Worm (Caenorhabditis elegans) whole organism, midembryonic: ENCODE measurements around the gene elc-1.

Experiments used
- T22C8.4 ChIP-seq: fragments of 200-800 bp; sonication (Bioruptor generic); IDR thresholded peaks from 2 replicates; pipeline ENCODE4 v1.3.6; 2022; ENCODE audit warnings: missing genetic modification characterization, missing compliant biosample characterization
- cog-1 ChIP-seq: sonication (generic microtip); optimal IDR thresholded peaks from 2 replicates; lab custom pipeline; 2016; ENCODE audit warnings: missing genetic modification characterization, missing compliant biosample characterization
- flt-1 ChIP-seq: fragments of 200-800 bp; sonication (Bioruptor generic); IDR thresholded peaks from 2 replicates; pipeline ENCODE4 v1.3.6; 2022; ENCODE audit warnings: missing genetic modification characterization, missing compliant biosample characterization
- klf-2 ChIP-seq: fragments of 200-800 bp; sonication (Bioruptor generic); conservative IDR thresholded peaks from 2 replicates; pipeline ENCODE4 v1.3.6; 2022; ENCODE audit warnings: missing genetic modification reagents, missing genetic modification characterization, missing compliant biosample characterization
- med-1 ChIP-seq: sonication (generic microtip); optimal IDR thresholded peaks from 2 replicates; lab custom pipeline; 2017; ENCODE audit warnings: missing genetic modification characterization, mild to moderate bottlenecking, missing compliant biosample characterization, antibody characterized with exemption, missing genetic modification reagents; ENCODE audit not compliant: insufficient read depth
- ref-1 ChIP-seq: fragments of 200-800 bp; sonication (Bioruptor generic); conservative IDR thresholded peaks from 2 replicates; pipeline ENCODE4 v1.3.6; 2022; ENCODE audit warnings: missing genetic modification reagents, missing genetic modification characterization, missing compliant biosample characterization
- tab-1 ChIP-seq: fragments of 200-800 bp; sonication (Bioruptor generic); IDR thresholded peaks from 2 replicates; pipeline ENCODE4 v1.3.6; 2022; ENCODE audit warnings: missing genetic modification characterization, missing compliant biosample characterization
- ztf-23 ChIP-seq: fragments of 200-800 bp; sonication (Bioruptor generic); IDR thresholded peaks from 2 replicates; pipeline ENCODE4 v1.3.6; 2022; ENCODE audit warnings: missing genetic modification reagents, missing genetic modification characterization, missing compliant biosample characterization
- ztf-29 ChIP-seq: fragments of 200-800 bp; sonication (Bioruptor generic); IDR thresholded peaks from 2 replicates; pipeline ENCODE4 v1.3.6; 2022; ENCODE audit warnings: missing genetic modification reagents, missing genetic modification characterization, missing compliant biosample characterization

Gene elc-1

ce11 chrIII:1417090-1417489 is at the start of gene elc-1:
TSS of gene elc-1 (minus strand) at chrIII:1417190.
- TF ChIP-seq T22C8.4 (GFP tag; lab: Robert Waterston, UW) (no peak), tab-1 (GFP tag; lab: Robert Waterston, UW) (no peak), ztf-29 (GFP tag; lab: Robert Waterston, UW) (no peak), med-1 (GFP tag; lab: Kevin White, UChicago) (no peak), klf-2 (no peak), ztf-23 (no peak), ref-1 (no peak), cog-1 (tag; lab: Kevin White, UChicago) (no peak), flt-1 (no peak)

- no peak for TF ChIP-seq cog-1 (tag; lab: Kevin White, UChicago)
- no peak for TF ChIP-seq ztf-23
- no peak for TF ChIP-seq T22C8.4 (GFP tag; lab: Robert Waterston, UW)
- TF ChIP-seq klf-2: no peak
- TF ChIP-seq ref-1: no peak
- TF ChIP-seq tab-1 (GFP tag; lab: Robert Waterston, UW): no peak
- TF ChIP-seq med-1 (GFP tag; lab: Kevin White, UChicago): no peak
- TF ChIP-seq ztf-29 (GFP tag; lab: Robert Waterston, UW): no peak
- no peak for TF ChIP-seq flt-1
These were observed 39.9 kb upstream of the elc-1 start for ce11 chrIII:1456859-1457258.

ce11 chrIII:1455674-1456073 is 38.7 kb upstream of the elc-1 start, which contains the start of gene Y82E9BR.17:
TSS of gene Y82E9BR.17 (minus strand) at chrIII:1455774.
- TF ChIP-seq klf-2: no peak
- 0 out of 2 replicates have a peak, but pooled peaks have one; percentile 39 for TF ChIP-seq flt-1

- TF ChIP-seq flt-1 (no peak), T22C8.4 (GFP tag; lab: Robert Waterston, UW) (no peak)
These were observed 29.8 kb upstream of the elc-1 start for ce11 chrIII:1446747-1447146.

ce11 chrIII:1439609-1440008 is 22.6 kb upstream of the elc-1 start:
- TF ChIP-seq T22C8.4 (GFP tag; lab: Robert Waterston, UW) (no peak), ztf-23 (0 out of 2 replicates have a peak, but pooled peaks have one; percentile 32)

ce11 chrIII:1436738-1437137 is 19.7 kb upstream of the elc-1 start:
- TF ChIP-seq T22C8.4 (GFP tag; lab: Robert Waterston, UW): no peak
- TF ChIP-seq cog-1 (tag; lab: Kevin White, UChicago): no peak
- no peak for TF ChIP-seq med-1 (GFP tag; lab: Kevin White, UChicago)
- no peak for TF ChIP-seq ref-1
- TF ChIP-seq ztf-23: no peak
- no peak for TF ChIP-seq tab-1 (GFP tag; lab: Robert Waterston, UW)

- TF ChIP-seq klf-2 (no peak), flt-1 (no peak), ztf-29 (GFP tag; lab: Robert Waterston, UW) (no peak), T22C8.4 (GFP tag; lab: Robert Waterston, UW) (no peak), tab-1 (GFP tag; lab: Robert Waterston, UW) (no peak), med-1 (GFP tag; lab: Kevin White, UChicago) (no peak), ref-1 (no peak), cog-1 (tag; lab: Kevin White, UChicago) (no peak), ztf-23 (no peak)
These were observed 13.0 kb upstream of the elc-1 start for ce11 chrIII:1429920-1430437.

- TF ChIP-seq T22C8.4 (GFP tag; lab: Robert Waterston, UW) (peak; percentile 65), ztf-23 (no peak)
These were observed 12.3 kb upstream of the elc-1 start for ce11 chrIII:1429275-1429674.

ce11 chrIII:1428448-1428847 is 11.5 kb upstream of the elc-1 start:
- no peak for TF ChIP-seq klf-2
- no peak for TF ChIP-seq T22C8.4 (GFP tag; lab: Robert Waterston, UW)
- TF ChIP-seq cog-1 (tag; lab: Kevin White, UChicago): no peak
- TF ChIP-seq flt-1: no peak
- TF ChIP-seq ref-1: no peak
- TF ChIP-seq ztf-23: no peak
- no peak for TF ChIP-seq med-1 (GFP tag; lab: Kevin White, UChicago)

ce11 chrIII:1427126-1427525 is 10.1 kb upstream of the elc-1 start, which contains the start of gene lelo-2:
TSS of gene lelo-2 (minus strand) at chrIII:1427226.
- TF ChIP-seq cog-1 (tag; lab: Kevin White, UChicago) (no peak), ztf-29 (GFP tag; lab: Robert Waterston, UW) (no peak), ztf-23 (no peak), ref-1 (no peak), med-1 (GFP tag; lab: Kevin White, UChicago) (no peak), T22C8.4 (GFP tag; lab: Robert Waterston, UW) (no peak), klf-2 (no peak), tab-1 (GFP tag; lab: Robert Waterston, UW) (no peak), flt-1 (no peak)

- TF ChIP-seq tab-1 (GFP tag; lab: Robert Waterston, UW) (peak; percentile 87), ztf-23 (peak; percentile 90), ztf-29 (GFP tag; lab: Robert Waterston, UW) (peak; percentile 64), flt-1 (peak; percentile 77), klf-2 (peak; percentile 80), T22C8.4 (GFP tag; lab: Robert Waterston, UW) (peak; percentile 72), ref-1 (peak; percentile 70), cog-1 (tag; lab: Kevin White, UChicago) (peak; percentile 73), med-1 (GFP tag; lab: Kevin White, UChicago) (no peak)
These were observed 7.3 kb upstream of the elc-1 start for ce11 chrIII:1424305-1424704.
